Fruit fly (Drosophila melanogaster) whole organism, pupa: ENCODE data around the gene Gorab.

Experiments
- CG10348 ChIP-seq: fragments of 200-800 bp; sonication (Bioruptor generic); IDR thresholded peaks from 2 replicates; pipeline ENCODE4 v1.3.6; 2022; ENCODE audit warnings: missing biosample characterization, missing genetic modification characterization
- CG12605 ChIP-seq: fragments of 200-800 bp; sonication (Bioruptor generic); IDR thresholded peaks from 2 replicates; pipeline ENCODE4 v1.3.6; 2022; ENCODE audit warnings: missing biosample characterization, missing genetic modification characterization
- CG13204 ChIP-seq: fragments of 200-800 bp; sonication (Bioruptor generic); optimal IDR thresholded peaks from 2 replicates; lab custom pipeline; 2018; ENCODE audit warnings: missing biosample characterization, mild to moderate bottlenecking, missing genetic modification characterization, moderate library complexity
- CG14655 ChIP-seq: fragments of 200-800 bp; sonication (Bioruptor generic); optimal IDR thresholded peaks from 3 replicates; lab custom pipeline; 2017; ENCODE audit warnings: mild to moderate bottlenecking, missing biosample characterization, missing genetic modification reagents, missing genetic modification characterization
- CG15710 ChIP-seq: fragments of 200-800 bp; sonication (Bioruptor generic); optimal IDR thresholded peaks from 2 replicates; lab custom pipeline; 2018; ENCODE audit warnings: missing biosample characterization, mild to moderate bottlenecking, missing genetic modification characterization, moderate library complexity
- CG17806 ChIP-seq: fragments of 200-800 bp; sonication (Bioruptor generic); optimal IDR thresholded peaks from 2 replicates; lab custom pipeline; 2018; ENCODE audit warnings: missing biosample characterization, mild to moderate bottlenecking, missing genetic modification characterization, moderate library complexity
- CG32121 ChIP-seq: fragments of 200-800 bp; sonication (Bioruptor generic); IDR thresholded peaks from 2 replicates; pipeline ENCODE4 v1.3.6; 2022; ENCODE audit warnings: missing biosample characterization, missing genetic modification characterization
- CG34367 ChIP-seq: fragments of 200-800 bp; sonication (Bioruptor generic); optimal IDR thresholded peaks from 2 replicates; lab custom pipeline; 2018; ENCODE audit warnings: missing biosample characterization, mild to moderate bottlenecking, missing genetic modification characterization
- CG4496 ChIP-seq: fragments of 200-800 bp; sonication (Bioruptor generic); IDR thresholded peaks from 3 replicates; pipeline ENCODE4 v1.3.6; 2022; ENCODE audit warnings: missing biosample characterization, missing genetic modification characterization
- CG8159 ChIP-seq: fragments of 200-800 bp; sonication (Bioruptor generic); optimal IDR thresholded peaks from 3 replicates; lab custom pipeline; 2018; ENCODE audit warnings: missing biosample characterization, mild to moderate bottlenecking, missing genetic modification characterization, moderate library complexity
- CG8301 ChIP-seq: fragments of 200-800 bp; sonication (Bioruptor generic); optimal IDR thresholded peaks from 2 replicates; lab custom pipeline; 2018; ENCODE audit warnings: missing biosample characterization, mild to moderate bottlenecking, missing genetic modification characterization
- CG9948 ChIP-seq: fragments of 200-800 bp; sonication (Bioruptor generic); optimal IDR thresholded peaks from 2 replicates; lab custom pipeline; 2018; ENCODE audit warnings: missing biosample characterization, mild to moderate bottlenecking, missing genetic modification characterization, moderate library complexity
- D1 ChIP-seq: fragments of 200-800 bp; sonication (Bioruptor generic); optimal IDR thresholded peaks from 2 replicates; lab custom pipeline; 2018; ENCODE audit warnings: missing biosample characterization, mild to moderate bottlenecking, missing genetic modification characterization, moderate library complexity
- EcR ChIP-seq: fragments of 200-800 bp; sonication (Bioruptor generic); optimal IDR thresholded peaks from 3 replicates; lab custom pipeline; 2019; ENCODE audit warnings: missing biosample characterization, missing genetic modification characterization, mild to moderate bottlenecking, moderate library complexity, missing genetic modification reagents
- Ets98B ChIP-seq: fragments of 200-800 bp; sonication (Bioruptor generic); IDR thresholded peaks from 2 replicates; pipeline ENCODE4 v1.3.6; 2022; ENCODE audit warnings: missing biosample characterization, missing genetic modification characterization
- Pif1A ChIP-seq: fragments of 200-800 bp; sonication (Bioruptor generic); optimal IDR thresholded peaks from 3 replicates; lab custom pipeline; 2016; ENCODE audit warnings: missing biosample characterization, missing genetic modification characterization
- Pif1B ChIP-seq: fragments of 200-800 bp; sonication (Bioruptor generic); optimal IDR thresholded peaks from 3 replicates; lab custom pipeline; 2016; ENCODE audit warnings: missing biosample characterization, missing genetic modification characterization
- Snoo ChIP-seq: fragments of 200-800 bp; sonication (Bioruptor generic); optimal IDR thresholded peaks from 3 replicates; lab custom pipeline; 2017; ENCODE audit warnings: missing biosample characterization, mild to moderate bottlenecking, missing genetic modification characterization, inconsistent platforms
- fd96Ca ChIP-seq: fragments of 200-800 bp; sonication (Bioruptor generic); IDR thresholded peaks from 3 replicates; pipeline ENCODE4 v1.3.6; 2022; ENCODE audit warnings: missing biosample characterization, missing genetic modification characterization
- gl ChIP-seq: fragments of 200-800 bp; sonication (Bioruptor generic); optimal IDR thresholded peaks from 2 replicates; lab custom pipeline; 2018; ENCODE audit warnings: missing biosample characterization, mild to moderate bottlenecking, missing genetic modification characterization
- rn ChIP-seq: fragments of 200-800 bp; sonication (Bioruptor generic); IDR thresholded peaks from 2 replicates; pipeline ENCODE4 v1.3.6; 2022; ENCODE audit warnings: missing biosample characterization, missing genetic modification characterization

Gorab gene

dm6 chr3L:17420610-17421194 is 7.9 kb downstream of the Gorab start:
- TF ChIP-seq CG32121 (no peak), fd96Ca (GFP tag; lab: Robert Waterston, UW) (peak; percentile 38; the same call in 1 of the 3 replicates), EcR (GFP tag; lab: Kevin White, UChicago) (peak; percentile 94), CG12605 (GFP tag; lab: Robert Waterston, UW) (no peak), Ets98B (GFP tag; lab: Robert Waterston, UW) (no peak), CG34367 (tag; lab: Kevin White, UChicago) (peak; percentile 68), gl (tag; lab: Kevin White, UChicago) (peak; percentile 50), CG9948 (tag; lab: Kevin White, UChicago) (peak; percentile 79), Pif1B (peak; percentile 78), rn (GFP tag; lab: Robert Waterston, UW) (no peak), CG15710 (peak; percentile 87), CG8159 (tag; lab: Kevin White, UChicago) (peak; percentile 89), CG4496 (GFP tag; lab: Robert Waterston, UW) (no peak; the same call in 2 of the 3 replicates), CG14655 (peak; percentile 73), CG13204 (GFP tag; lab: Kevin White, UChicago) (peak; percentile 69), Pif1A (peak; percentile 76), CG17806 (peak; percentile 74), D1 (peak; percentile 55), Snoo (peak; percentile 68), CG10348 (GFP tag; lab: Robert Waterston, UW) (no peak), CG8301 (peak; percentile 69)

dm6 chr3L:17419103-17419741 is 9.4 kb downstream of the Gorab start:
- TF ChIP-seq EcR (GFP tag; lab: Kevin White, UChicago) (peak; percentile 71), Ets98B (GFP tag; lab: Robert Waterston, UW) (0 out of 2 replicates have a peak, but pooled peaks have one; percentile 7), CG4496 (GFP tag; lab: Robert Waterston, UW) (peak; percentile 46; the same call in 1 of the 3 replicates), Pif1A (no peak)

dm6 chr3L:17415967-17416749 is 12.5 kb downstream of the Gorab start:
- no peak for TF ChIP-seq CG10348 (GFP tag; lab: Robert Waterston, UW)
- peak; percentile 57 for TF ChIP-seq CG14655
- TF ChIP-seq CG15710 = peak; percentile 89
- peak; percentile 76 for TF ChIP-seq gl (tag; lab: Kevin White, UChicago)
- peak; percentile 76 for TF ChIP-seq D1
- TF ChIP-seq Ets98B (GFP tag; lab: Robert Waterston, UW) = no peak
- peak; percentile 93 for TF ChIP-seq CG8159 (tag; lab: Kevin White, UChicago)
- TF ChIP-seq Pif1A = peak; percentile 79
- TF ChIP-seq rn (GFP tag; lab: Robert Waterston, UW) = no peak
- no peak for TF ChIP-seq CG32121
- TF ChIP-seq CG8301 = peak; percentile 50
- TF ChIP-seq CG17806 = peak; percentile 82
- TF ChIP-seq CG12605 (GFP tag; lab: Robert Waterston, UW) = no peak
- TF ChIP-seq CG34367 (tag; lab: Kevin White, UChicago) = peak; percentile 84
- peak; percentile 43 for TF ChIP-seq CG13204 (GFP tag; lab: Kevin White, UChicago)
- peak; percentile 46 for TF ChIP-seq EcR (GFP tag; lab: Kevin White, UChicago)
- peak; percentile 10; the same call in 1 of the 3 replicates for TF ChIP-seq CG4496 (GFP tag; lab: Robert Waterston, UW)
- TF ChIP-seq CG9948 (tag; lab: Kevin White, UChicago) = peak; percentile 83
- no peak for TF ChIP-seq fd96Ca (GFP tag; lab: Robert Waterston, UW)
- TF ChIP-seq Pif1B = peak; percentile 78
- peak; percentile 29 for TF ChIP-seq Snoo

dm6 chr3L:17412146-17412545 is 16.5 kb downstream of the Gorab start:
- no peak for TF ChIP-seq Pif1A
- no peak for TF ChIP-seq CG8301
- no peak for TF ChIP-seq CG17806
- TF ChIP-seq CG32121 = no peak
- TF ChIP-seq CG10348 (GFP tag; lab: Robert Waterston, UW) = no peak
- no peak for TF ChIP-seq gl (tag; lab: Kevin White, UChicago)
- TF ChIP-seq CG15710 = no peak
- no peak for TF ChIP-seq CG8159 (tag; lab: Kevin White, UChicago)
- no peak for TF ChIP-seq CG14655
- no peak for TF ChIP-seq D1
- no peak for TF ChIP-seq Ets98B (GFP tag; lab: Robert Waterston, UW)
- no peak for TF ChIP-seq CG4496 (GFP tag; lab: Robert Waterston, UW)
- TF ChIP-seq CG13204 (GFP tag; lab: Kevin White, UChicago) = no peak
- no peak for TF ChIP-seq fd96Ca (GFP tag; lab: Robert Waterston, UW)

dm6 chr3L:17411273-17411672 is 17.4 kb downstream of the Gorab start:
- no peak for TF ChIP-seq fd96Ca (GFP tag; lab: Robert Waterston, UW)
- no peak for TF ChIP-seq Ets98B (GFP tag; lab: Robert Waterston, UW)
- TF ChIP-seq CG17806 = no peak
- TF ChIP-seq CG9948 (tag; lab: Kevin White, UChicago) = no peak
- TF ChIP-seq CG32121 = no peak
- TF ChIP-seq CG14655 = no peak
- TF ChIP-seq CG12605 (GFP tag; lab: Robert Waterston, UW) = no peak
